Fruit fly (Drosophila melanogaster): Measurements from ENCODE around the gene Yp3.

The Yp3 gene

dm6 chrX:13721934-13722333 is 37.4 kb upstream of the Yp3 start, which contains the start of the genes Mrgn1 and mus101 (continued):
- TF ChIP-seq CG10543 (GFP tag; optimal IDR thresholded peaks at IDR 0.05), result no peak
- TF ChIP-seq shn (GFP tag; optimal IDR thresholded peaks at IDR 0.05), result no peak
- TF ChIP-seq BEAF-32 (GFP tag; optimal IDR thresholded peaks at IDR 0.05), result peak; percentile 85
- no peak for TF ChIP-seq Meics (GFP tag; optimal IDR thresholded peaks at IDR 0.05)
- no peak for TF ChIP-seq Fer2 (tag; optimal IDR thresholded peaks at IDR 0.05)
- TF ChIP-seq C15 (GFP tag; IDR thresholded peaks at IDR 0.05), result no peak
- TF ChIP-seq NC2α (GFP tag; optimal IDR thresholded peaks at IDR 0.05), result no peak
- TF ChIP-seq CG4424 (GFP tag; optimal IDR thresholded peaks at IDR 0.05), result no peak
- TF ChIP-seq emc (GFP tag; optimal IDR thresholded peaks at IDR 0.05), result no peak
- no peak for TF ChIP-seq sqz (GFP tag; optimal IDR thresholded peaks at IDR 0.05)
- TF ChIP-seq chn (GFP tag; optimal IDR thresholded peaks at IDR 0.05), result no peak
- no peak for TF ChIP-seq CG18262 (tag; optimal IDR thresholded peaks at IDR 0.05)
- no peak for TF ChIP-seq Nf-YB (GFP tag; optimal IDR thresholded peaks at IDR 0.05)
- TF ChIP-seq CG13775 (GFP tag; optimal IDR thresholded peaks at IDR 0.05), result no peak
- peak; percentile 90 for TF ChIP-seq MBD-R2 (GFP tag; IDR thresholded peaks at IDR 0.05)
- TF ChIP-seq CG9437 (GFP tag; optimal IDR thresholded peaks at IDR 0.05), result no peak
- no peak for TF ChIP-seq CG16779 (GFP tag; IDR thresholded peaks at IDR 0.05)
- TF ChIP-seq CG7839 (tag; optimal IDR thresholded peaks at IDR 0.05), result no peak
- TF ChIP-seq Vsx1 (GFP tag; optimal IDR thresholded peaks at IDR 0.05), result no peak
- peak; percentile 66 for TF ChIP-seq vnd (GFP tag; IDR thresholded peaks at IDR 0.05; ENCODE audit: partially characterized antibody)
- no peak for TF ChIP-seq CG6689 (GFP tag; IDR thresholded peaks at IDR 0.05)
- TF ChIP-seq CG10267 (tag; optimal IDR thresholded peaks at IDR 0.05), result peak; percentile 52
- TF ChIP-seq ftz-f1 (GFP tag; optimal IDR thresholded peaks at IDR 0.05), result no peak
- TF ChIP-seq Side (GFP tag; optimal IDR thresholded peaks at IDR 0.05), result no peak
- TF ChIP-seq CoRest (tag; optimal IDR thresholded peaks at IDR 0.05), result no peak
- TF ChIP-seq CG14860 (GFP tag; IDR thresholded peaks at IDR 0.05; ENCODE audit: partially characterized antibody), result peak; percentile 77
- TF ChIP-seq ind (GFP tag; optimal IDR thresholded peaks at IDR 0.05), result no peak
- TF ChIP-seq Bgb (GFP tag; IDR thresholded peaks at IDR 0.05; ENCODE audit: partially characterized antibody), result peak; percentile 70
- TF ChIP-seq bcd (GFP tag; optimal IDR thresholded peaks at IDR 0.05), result no peak
- no peak for TF ChIP-seq CG31441 (GFP tag; IDR thresholded peaks at IDR 0.05)
- TF ChIP-seq CG4854 (GFP tag; optimal IDR thresholded peaks at IDR 0.05), result peak; percentile 97
- peak; percentile 80 for TF ChIP-seq trem (tag; optimal IDR thresholded peaks at IDR 0.05)
- TF ChIP-seq Spps (tag; optimal IDR thresholded peaks at IDR 0.05), result no peak
- no peak for TF ChIP-seq ab (GFP tag; optimal IDR thresholded peaks at IDR 0.05)
- peak; percentile 81 for TF ChIP-seq sna (GFP tag; IDR thresholded peaks at IDR 0.05; ENCODE audit: partially characterized antibody)
- TF ChIP-seq ase (GFP tag; IDR thresholded peaks at IDR 0.05), result no peak
- TF ChIP-seq YL-1 (GFP tag; optimal IDR thresholded peaks at IDR 0.05), result peak; percentile 48
- TF ChIP-seq CG18011 (GFP tag; optimal IDR thresholded peaks at IDR 0.05), result no peak
- no peak for TF ChIP-seq vfl (GFP tag; optimal IDR thresholded peaks at IDR 0.05)
- peak; percentile 78 for TF ChIP-seq Dp (GFP tag; optimal IDR thresholded peaks at IDR 0.05)
- TF ChIP-seq pb (GFP tag; optimal IDR thresholded peaks at IDR 0.05), result no peak
- TF ChIP-seq crp (GFP tag; optimal IDR thresholded peaks at IDR 0.05), result no peak
- peak; percentile 23 for TF ChIP-seq Myb (GFP tag; optimal IDR thresholded peaks at IDR 0.05)
- TF ChIP-seq Lhr (GFP tag; optimal IDR thresholded peaks at IDR 0.05), result no peak
- TF ChIP-seq CG17802 (tag; optimal IDR thresholded peaks at IDR 0.05), result no peak
- TF ChIP-seq H2.0 (GFP tag; IDR thresholded peaks at IDR 0.05), result no peak
- TF ChIP-seq CG17612 (GFP tag; IDR thresholded peaks at IDR 0.05), result no peak
- peak; percentile 57; the same call in 1 of the 2 replicates for TF ChIP-seq nerfin-2 (GFP tag; IDR thresholded peaks at IDR 0.05; ENCODE audit: partially characterized antibody)
- TF ChIP-seq phol (tag; optimal IDR thresholded peaks at IDR 0.05), result peak; percentile 38
- TF ChIP-seq Hr78 (GFP tag; optimal IDR thresholded peaks at IDR 0.05), result no peak
- no peak for TF ChIP-seq z (GFP tag; IDR thresholded peaks at IDR 0.05)
